Worm (Caenorhabditis elegans) whole organism, late embryonic: ENCODE measurements around the gene str-2.

ENCODE experiments used
- ceh-34 ChIP-seq: sonication (generic microtip); optimal IDR thresholded peaks from 2 replicates; lab custom pipeline; 2016; ENCODE audit warnings: mild to moderate bottlenecking, missing genetic modification characterization, missing compliant biosample characterization
- lin-11 ChIP-seq: fragments of 200-800 bp; sonication (Bioruptor generic); optimal IDR thresholded peaks from 2 replicates; lab custom pipeline; 2018; ENCODE audit warnings: mild to moderate bottlenecking, missing genetic modification characterization, missing compliant biosample characterization
- nhr-11 ChIP-seq: fragments of 150-350 bp; optimal IDR thresholded peaks from 2 replicates; lab custom pipeline; 2014; ENCODE audit warnings: missing biosample characterization, missing genetic modification characterization
- sox-2 ChIP-seq: fragments of 200-800 bp; sonication (Bioruptor generic); IDR thresholded peaks from 2 replicates; pipeline ENCODE4 v1.3.6; 2022; ENCODE audit warnings: missing genetic modification reagents, missing genetic modification characterization, missing compliant biosample characterization
- tbx-7 ChIP-seq: sonication (generic microtip); optimal IDR thresholded peaks from 2 replicates; lab custom pipeline; 2016; ENCODE audit warnings: missing genotype, missing genetic modification characterization, missing compliant biosample characterization
- unc-42 ChIP-seq: sonication (generic microtip); optimal IDR thresholded peaks from 2 replicates; lab custom pipeline; 2016; ENCODE audit warnings: missing genotype, missing genetic modification characterization, missing compliant biosample characterization

ce11 chrV:9860337-9860736 is 36.3 kb upstream of the str-2 start:
- no peak for TF ChIP-seq lin-11 (tag; lab: Kevin White, UChicago)
- TF ChIP-seq tbx-7 (tag; lab: Kevin White, UChicago): no peak
- no peak for TF ChIP-seq unc-42 (tag; lab: Kevin White, UChicago)
- TF ChIP-seq nhr-11 (tag; lab: Kevin White, UChicago): no peak
- TF ChIP-seq sox-2: no peak
- TF ChIP-seq ceh-34: no peak
